Worm (Caenorhabditis elegans) whole organism, mixed stage, embryonic: Measurements from ENCODE around the gene C16C8.27.

ENCODE experiments used
- bed-3 ChIP-seq: fragments of 200-800 bp; sonication (Bioruptor generic); optimal IDR thresholded peaks from 3 replicates; lab custom pipeline; 2018; ENCODE audit warnings: mild to moderate bottlenecking, missing genetic modification characterization, moderate library complexity, missing compliant biosample characterization
- blmp-1 ChIP-seq: fragments of 150-350 bp; optimal IDR thresholded peaks from 2 replicates; lab custom pipeline; 2014; ENCODE audit warnings: missing biosample characterization, missing genetic modification characterization
- ces-1 ChIP-seq: fragments of 150-350 bp; optimal IDR thresholded peaks from 2 replicates; lab custom pipeline; 2014; ENCODE audit warnings: missing biosample characterization, missing genetic modification reagents, missing genetic modification characterization
- elt-1 ChIP-seq: sonication (generic microtip); optimal IDR thresholded peaks from 2 replicates; lab custom pipeline; 2017; ENCODE audit warnings: missing genetic modification characterization, mild to moderate bottlenecking, missing compliant biosample characterization, antibody characterized with exemption, moderate library complexity, borderline replicate concordance; ENCODE audit not compliant: insufficient read depth
- elt-3 ChIP-seq: fragments of 150-350 bp; optimal IDR thresholded peaks from 2 replicates; lab custom pipeline; 2014; ENCODE audit warnings: missing biosample characterization, missing genetic modification characterization
- ham-2 ChIP-seq: fragments of 200-800 bp; sonication (Bioruptor generic); optimal IDR thresholded peaks from 2 replicates; lab custom pipeline; 2018; ENCODE audit warnings: mild to moderate bottlenecking, missing genetic modification characterization, missing compliant biosample characterization
- lin-13 ChIP-seq: fragments of 150-350 bp; optimal IDR thresholded peaks from 2 replicates; lab custom pipeline; 2014; ENCODE audit warnings: missing biosample characterization, missing genetic modification characterization
- nhr-2 ChIP-seq: fragments of 150-350 bp; optimal IDR thresholded peaks from 2 replicates; lab custom pipeline; 2014; ENCODE audit warnings: missing biosample characterization, missing genetic modification characterization
- nhr-237 ChIP-seq: fragments of 150-350 bp; optimal IDR thresholded peaks from 2 replicates; lab custom pipeline; 2014; ENCODE audit warnings: missing biosample characterization, missing genetic modification characterization
- sem-2 ChIP-seq: fragments of 200-800 bp; sonication (Bioruptor generic); optimal IDR thresholded peaks from 2 replicates; lab custom pipeline; 2018; ENCODE audit warnings: mild to moderate bottlenecking, missing genetic modification characterization, missing compliant biosample characterization
- snpc-4 ChIP-seq: fragments of 150-350 bp; optimal IDR thresholded peaks from 2 replicates; lab custom pipeline; 2014; ENCODE audit warnings: missing biosample characterization, missing genetic modification characterization
- tbx-8 ChIP-seq: fragments of 200-800 bp; sonication (Bioruptor generic); optimal IDR thresholded peaks from 2 replicates; lab custom pipeline; 2018; ENCODE audit warnings: mild to moderate bottlenecking, missing genetic modification characterization, moderate library complexity, missing compliant biosample characterization
- unc-39 ChIP-seq: fragments of 150-350 bp; optimal IDR thresholded peaks from 2 replicates; lab custom pipeline; 2014; ENCODE audit warnings: missing biosample characterization, missing genetic modification characterization
- unc-62 ChIP-seq: fragments of 150-350 bp; optimal IDR thresholded peaks from 2 replicates; lab custom pipeline; 2014; ENCODE audit warnings: missing biosample characterization, missing genetic modification reagents, missing genetic modification characterization

DNA sequence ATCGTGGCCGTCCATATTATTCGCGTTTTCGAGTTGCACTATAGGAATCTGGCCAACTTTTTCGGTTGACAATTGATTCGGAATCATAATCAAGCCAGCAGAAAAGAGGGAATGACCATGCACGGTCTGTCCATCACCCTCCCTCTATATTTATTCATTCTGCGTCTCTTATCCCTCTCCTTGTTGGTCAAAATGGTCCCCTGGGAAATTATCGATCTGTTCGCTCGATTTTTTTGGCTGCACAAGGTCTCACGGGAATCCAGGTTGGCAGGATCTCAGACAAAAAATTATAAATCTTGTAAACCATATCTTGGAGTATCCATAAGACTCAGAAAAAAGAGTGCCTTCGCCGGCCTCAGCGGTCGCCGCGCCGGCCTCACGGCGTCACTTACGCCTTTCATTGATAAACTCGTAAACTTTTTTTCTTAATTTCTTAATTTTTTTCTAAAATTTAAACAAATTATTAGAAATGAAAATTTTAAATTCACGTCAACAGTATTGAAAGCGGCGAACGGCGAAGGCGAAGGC lies 27.0 kb upstream of the C16C8.27 start, which contains the start of the genes F18A12.7 and F18A12.2:
- no peak for TF ChIP-seq blmp-1 (tag; lab: Kevin White, UChicago)
- no peak for TF ChIP-seq ces-1 (GFP tag; lab: Kevin White, UChicago)
- no peak for TF ChIP-seq bed-3
- TF ChIP-seq unc-62 (GFP tag; lab: Kevin White, UChicago), result no peak
- TF ChIP-seq tbx-8 (GFP tag; lab: Kevin White, UChicago), result no peak
- no peak for TF ChIP-seq elt-1
- TF ChIP-seq nhr-2, result no peak
- no peak for TF ChIP-seq snpc-4 (tag; lab: Kevin White, UChicago)
- TF ChIP-seq sem-2 (GFP tag; lab: Kevin White, UChicago), result no peak
- no peak for TF ChIP-seq nhr-237 (tag; lab: Kevin White, UChicago)
- TF ChIP-seq ham-2 (GFP tag; lab: Kevin White, UChicago), result no peak
- TF ChIP-seq unc-39 (tag; lab: Kevin White, UChicago), result no peak
- TF ChIP-seq lin-13 (tag; lab: Kevin White, UChicago), result no peak
- no peak for TF ChIP-seq elt-3 (tag; lab: Kevin White, UChicago)
